Worm (Caenorhabditis elegans) whole organism, early embryonic: ENCODE measurements around the gene lep-2.

Experiments
- ama-1 ChIP-seq: fragments of 150-350 bp; optimal IDR thresholded peaks from 2 replicates; lab custom pipeline; 2014
- tbx-37 ChIP-seq: fragments of 200-800 bp; sonication (Bioruptor generic); conservative IDR thresholded peaks from 2 replicates; pipeline ENCODE4 v1.3.6; 2022; ENCODE audit warnings: missing genetic modification reagents, missing genetic modification characterization, missing compliant biosample characterization

- TF ChIP-seq tbx-37 (GFP tag; lab: Robert Waterston, UW): no peak
- no peak for TF ChIP-seq ama-1 (lab: Kevin White, UChicago)
Observed at ce11 chrIV:1006662-1007061, 14.6 kb downstream of the lep-2 start.
